Worm (Caenorhabditis elegans) whole organism, L3 larva: ENCODE results near the gene tsg-101.

Experiments
- aly-2 ChIP-seq: fragments of 150-350 bp; optimal IDR thresholded peaks from 2 replicates; lab custom pipeline; 2014; ENCODE audit warnings: missing biosample characterization, missing genetic modification characterization
- ceh-82 ChIP-seq: fragments of 150-350 bp; optimal IDR thresholded peaks from 2 replicates; lab custom pipeline; 2014; ENCODE audit warnings: missing biosample characterization, missing genetic modification characterization
- ceh-9 ChIP-seq: sonication (generic microtip); optimal IDR thresholded peaks from 2 replicates; lab custom pipeline; 2018; ENCODE audit warnings: missing biosample characterization, missing genetic modification characterization
- egl-27 ChIP-seq: sonication (generic microtip); optimal IDR thresholded peaks from 4 replicates; lab custom pipeline; 2017; ENCODE audit warnings: missing biosample characterization, missing genetic modification reagents, missing genetic modification characterization
- egl-5 ChIP-seq: fragments of 150-350 bp; optimal IDR thresholded peaks from 2 replicates; lab custom pipeline; 2017; ENCODE audit warnings: missing biosample characterization, missing genetic modification reagents, missing genetic modification characterization, inconsistent platforms
- elt-1 ChIP-seq: fragments of 150-350 bp; optimal IDR thresholded peaks from 2 replicates; lab custom pipeline; 2014; ENCODE audit warnings: missing biosample characterization, missing genetic modification characterization
- elt-3 ChIP-seq, 3 experiments: fragments of 150-350 bp in 1 of 3; sonication (generic microtip) in 2 of 3; optimal IDR thresholded peaks; 2 replicates in 2 of 3; 4 replicates in 1 of 3; lab custom pipeline; 2014 to 2017; ENCODE audit warnings: missing biosample characterization in 3 of 3, missing genetic modification characterization in 3 of 3
- eor-1 ChIP-seq, 2 experiments: fragments of 150-350 bp; optimal IDR thresholded peaks; 2 replicates each; lab custom pipeline; 2014 to 2018; ENCODE audit warnings: missing biosample characterization in 2 of 2, missing genetic modification characterization in 2 of 2
- fkh-10 ChIP-seq: sonication (generic microtip); optimal IDR thresholded peaks from 2 replicates; lab custom pipeline; 2017; ENCODE audit warnings: missing biosample characterization, missing genetic modification reagents, missing genetic modification characterization
- fkh-2 ChIP-seq: fragments of 150-350 bp; optimal IDR thresholded peaks from 2 replicates; lab custom pipeline; 2014; ENCODE audit warnings: missing biosample characterization, missing genetic modification reagents, missing genetic modification characterization
- fos-1 ChIP-seq: fragments of 150-350 bp; optimal IDR thresholded peaks from 2 replicates; lab custom pipeline; 2014; ENCODE audit warnings: missing biosample characterization, missing genetic modification characterization
- hmg-11 ChIP-seq: sonication (generic microtip); optimal IDR thresholded peaks from 2 replicates; lab custom pipeline; 2016; ENCODE audit warnings: missing genetic modification characterization, missing compliant biosample characterization
- jun-1 ChIP-seq: fragments of 150-350 bp; optimal IDR thresholded peaks from 2 replicates; lab custom pipeline; 2014; ENCODE audit warnings: missing biosample characterization, missing genetic modification reagents, missing genetic modification characterization
- lin-39 ChIP-seq: fragments of 150-350 bp; optimal IDR thresholded peaks from 2 replicates; lab custom pipeline; 2018; ENCODE audit warnings: missing biosample characterization, missing genetic modification reagents, missing genetic modification characterization
- lsy-12 ChIP-seq: sonication (generic microtip); optimal IDR thresholded peaks from 2 replicates; lab custom pipeline; 2016; ENCODE audit warnings: mild to moderate bottlenecking, missing genetic modification characterization, missing compliant biosample characterization
- mdl-1 ChIP-seq: fragments of 150-350 bp; optimal IDR thresholded peaks from 2 replicates; lab custom pipeline; 2014; ENCODE audit warnings: missing biosample characterization, missing genetic modification characterization
- nfya-1 ChIP-seq: sonication (generic microtip); optimal IDR thresholded peaks from 2 replicates; lab custom pipeline; 2017; ENCODE audit warnings: missing genetic modification characterization, mild to moderate bottlenecking, missing compliant biosample characterization, antibody characterized with exemption, moderate library complexity; ENCODE audit not compliant: insufficient read depth
- nhr-11 ChIP-seq: fragments of 150-350 bp; optimal IDR thresholded peaks from 2 replicates; lab custom pipeline; 2014; ENCODE audit warnings: missing biosample characterization, missing genetic modification characterization
- nhr-12 ChIP-seq: fragments of 150-350 bp; optimal IDR thresholded peaks from 2 replicates; lab custom pipeline; 2014; ENCODE audit warnings: missing biosample characterization, missing genetic modification characterization
- nhr-23 ChIP-seq: fragments of 150-350 bp; optimal IDR thresholded peaks from 2 replicates; lab custom pipeline; 2014; ENCODE audit warnings: missing biosample characterization, missing genetic modification reagents, missing genetic modification characterization
- nhr-28 ChIP-seq: fragments of 150-350 bp; optimal IDR thresholded peaks from 2 replicates; lab custom pipeline; 2014; ENCODE audit warnings: missing biosample characterization, missing genetic modification characterization
- nhr-43 ChIP-seq: sonication (generic microtip); optimal IDR thresholded peaks from 2 replicates; lab custom pipeline; 2016; ENCODE audit warnings: mild to moderate bottlenecking, missing genetic modification characterization, missing compliant biosample characterization; ENCODE audit not compliant: poor library complexity, severe bottlenecking
- nhr-67 ChIP-seq: fragments of 150-350 bp; optimal IDR thresholded peaks from 2 replicates; lab custom pipeline; 2014; ENCODE audit warnings: missing biosample characterization, missing genetic modification characterization
- pha-4 ChIP-seq: fragments of 150-350 bp; optimal IDR thresholded peaks from 2 replicates; lab custom pipeline; 2014; ENCODE audit warnings: missing biosample characterization, missing genetic modification reagents, missing genetic modification characterization
- pqm-1 ChIP-seq: fragments of 150-350 bp; optimal IDR thresholded peaks from 2 replicates; lab custom pipeline; 2017; ENCODE audit warnings: missing biosample characterization, missing genetic modification characterization, inconsistent platforms
- sea-2 ChIP-seq: fragments of 150-350 bp; sonication (generic microtip); optimal IDR thresholded peaks from 4 replicates; lab custom pipeline; 2014; ENCODE audit warnings: missing biosample characterization, missing genetic modification reagents, missing genetic modification characterization
- snpc-4 ChIP-seq: fragments of 150-350 bp; optimal IDR thresholded peaks from 2 replicates; lab custom pipeline; 2014; ENCODE audit warnings: missing biosample characterization, missing genetic modification characterization
- tbx-2 ChIP-seq: sonication (generic microtip); optimal IDR thresholded peaks from 2 replicates; lab custom pipeline; 2016; ENCODE audit warnings: mild to moderate bottlenecking, missing genetic modification characterization, missing compliant biosample characterization
- unc-62 ChIP-seq: fragments of 150-350 bp; sonication (generic microtip); optimal IDR thresholded peaks from 4 replicates; lab custom pipeline; 2014; ENCODE audit warnings: missing biosample characterization, missing genetic modification reagents, missing genetic modification characterization
- zag-1 ChIP-seq: fragments of 150-350 bp; optimal IDR thresholded peaks from 2 replicates; lab custom pipeline; 2014; ENCODE audit warnings: missing biosample characterization, missing genetic modification characterization
- ztf-11 ChIP-seq: fragments of 150-350 bp; optimal IDR thresholded peaks from 2 replicates; lab custom pipeline; 2014; ENCODE audit warnings: missing biosample characterization, missing genetic modification characterization
- ztf-4 ChIP-seq: fragments of 150-350 bp; optimal IDR thresholded peaks from 2 replicates; lab custom pipeline; 2014; ENCODE audit warnings: missing biosample characterization, missing genetic modification characterization

The tsg-101 gene

ce11 chrIV:3467751-3468150 lies 46.6 kb downstream of the tsg-101 start:
- no peak for TF ChIP-seq ztf-11
- TF ChIP-seq nhr-12 = no peak
- no peak for TF ChIP-seq sea-2 (GFP tag; lab: Kevin White, UChicago)
- TF ChIP-seq pqm-1 = no peak
- no peak for TF ChIP-seq snpc-4 (tag; lab: Kevin White, UChicago)
- no peak for TF ChIP-seq pha-4 (tag; lab: Kevin White, UChicago)
- TF ChIP-seq egl-5 (tag; lab: Kevin White, UChicago) = no peak
- TF ChIP-seq fkh-10 (GFP tag; lab: Kevin White, UChicago) = no peak
- no peak for TF ChIP-seq nhr-67 (tag; lab: Kevin White, UChicago)
- TF ChIP-seq jun-1 = no peak
- TF ChIP-seq nfya-1 = no peak
- no peak for TF ChIP-seq zag-1 (tag; lab: Kevin White, UChicago)
- TF ChIP-seq nhr-23 (tag; lab: Kevin White, UChicago) = no peak
- TF ChIP-seq mdl-1 (tag; lab: Kevin White, UChicago) = no peak
- TF ChIP-seq lsy-12 (tag; lab: Kevin White, UChicago) = no peak
- TF ChIP-seq elt-1 (tag; lab: Kevin White, UChicago) = no peak
- no peak for TF ChIP-seq aly-2
- TF ChIP-seq unc-62 = no peak
- TF ChIP-seq eor-1 (tag; optimal IDR thresholded peaks at IDR 0.05; lab: Kevin White, UChicago) = no peak
- TF ChIP-seq elt-3 (tag; optimal IDR thresholded peaks at IDR 0.05; lab: Kevin White, UChicago) = no peak

- TF ChIP-seq ztf-11 (no peak), nhr-43 (tag; lab: Kevin White, UChicago) (no peak), snpc-4 (tag; lab: Kevin White, UChicago) (no peak), nhr-12 (no peak), egl-27 (tag; lab: Kevin White, UChicago) (no peak), hmg-11 (tag; lab: Kevin White, UChicago) (no peak), ceh-82 (tag; lab: Kevin White, UChicago) (no peak), eor-1 (tag; optimal IDR thresholded peaks at IDR 0.05; lab: Kevin White, UChicago) (no peak), fos-1 (tag; lab: Kevin White, UChicago) (no peak), fkh-10 (GFP tag; lab: Kevin White, UChicago) (no peak), nhr-11 (tag; lab: Kevin White, UChicago) (no peak), nhr-28 (no peak), aly-2 (no peak), pqm-1 (no peak), nhr-67 (tag; lab: Kevin White, UChicago) (no peak), lin-39 (tag; lab: Kevin White, UChicago) (no peak), tbx-2 (tag; lab: Kevin White, UChicago) (no peak), egl-5 (tag; lab: Kevin White, UChicago) (no peak), elt-3 (tag; optimal IDR thresholded peaks at IDR 0.05; lab: Kevin White, UChicago) (no peak), ceh-9 (tag; lab: Kevin White, UChicago) (no peak)
Measured at ce11 chrIV:3467128-3467527, 47.2 kb downstream of the tsg-101 start, which contains the start of gene F58E2.3. TSS of gene F58E2.3 (plus strand) at chrIV:3467428.

DNA sequence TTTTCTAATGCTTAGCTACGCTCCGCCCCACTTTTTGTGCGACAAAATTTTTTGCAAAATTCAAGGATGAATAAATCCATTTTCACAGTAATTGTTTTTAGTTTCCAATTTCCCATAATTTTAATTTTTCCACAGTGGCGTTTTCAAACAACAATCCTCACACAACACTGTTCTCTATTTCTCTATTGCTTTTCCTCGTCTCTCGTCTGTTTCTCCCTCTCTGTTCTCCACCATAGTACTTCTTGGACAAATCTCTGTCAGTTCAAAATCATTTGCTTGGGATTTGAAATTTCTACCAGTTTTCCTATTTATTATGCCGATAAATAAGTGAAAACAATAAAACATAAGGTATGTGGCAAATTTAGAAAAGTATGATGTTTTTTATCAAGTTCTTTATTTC lies 51.1 kb downstream of the tsg-101 start, which contains the start of gene F58E2.4:
Gene F58E2.4, plus strand, starts transcription at position 134 of the 400 bp plus-strand sequence.
- TF ChIP-seq elt-1 (tag; lab: Kevin White, UChicago) (no peak), fkh-2 (no peak), ztf-4 (tag; lab: Kevin White, UChicago) (no peak), nhr-28 (no peak), nhr-11 (tag; lab: Kevin White, UChicago) (no peak), elt-3 (tag; optimal IDR thresholded peaks at IDR 0.05; lab: Kevin White, UChicago) (no peak)
